Fruit fly (Drosophila melanogaster): ENCODE data around the gene LKRSDH.

Gene LKRSDH

dm6 chr2L:7827045-7828004 is 31.6 kb upstream of the LKRSDH start, which contains the start of the genes Rack1 and mts (continued):
- TF ChIP-seq Lim3 (GFP tag; IDR thresholded peaks at IDR 0.05), result no peak
- 0 out of 3 replicates have a peak, but pooled peaks have one; percentile 11 for TF ChIP-seq CG2889 (GFP tag; IDR thresholded peaks at IDR 0.05)
- TF ChIP-seq CG10321 (GFP tag; IDR thresholded peaks at IDR 0.05), result peak; percentile 67
- TF ChIP-seq CG12155 (GFP tag; optimal IDR thresholded peaks at IDR 0.05), result peak; percentile 71
- TF ChIP-seq caup (GFP tag; optimal IDR thresholded peaks at IDR 0.05; ENCODE audit: severe bottlenecking), result peak; percentile 96
- peak; percentile 65 for TF ChIP-seq HmgZ (tag; optimal IDR thresholded peaks at IDR 0.05)
- peak; percentile 79 for TF ChIP-seq Hey (tag; optimal IDR thresholded peaks at IDR 0.05)
- TF ChIP-seq Myb (GFP tag; optimal IDR thresholded peaks at IDR 0.05), result peak; percentile 71
- TF ChIP-seq CG11696 (GFP tag; IDR thresholded peaks at IDR 0.05), result peak; percentile 72
- peak; percentile 31 for TF ChIP-seq Ssrp (tag; optimal IDR thresholded peaks at IDR 0.05)
- peak; percentile 73 for TF ChIP-seq ewg (GFP tag; optimal IDR thresholded peaks at IDR 0.05)
- TF ChIP-seq CG9932 (GFP tag; IDR thresholded peaks at IDR 0.05), result peak; percentile 86
- peak; percentile 63 for TF ChIP-seq NC2α (GFP tag; optimal IDR thresholded peaks at IDR 0.05)
- TF ChIP-seq Hsf (GFP tag; optimal IDR thresholded peaks at IDR 0.05), result peak; percentile 74
- TF ChIP-seq Stat92E (GFP tag; optimal IDR thresholded peaks at IDR 0.05), result peak in 1 of 3 experiments; percentile 53
- peak; percentile 85 for TF ChIP-seq ATbp (GFP tag; optimal IDR thresholded peaks at IDR 0.05)

- peak; percentile 19 for TF ChIP-seq CHES-1-like (GFP tag; optimal IDR thresholded peaks at IDR 0.05)
- TF ChIP-seq CG32772 (GFP tag; IDR thresholded peaks at IDR 0.05), result peak; percentile 23; the same call in 1 of the 2 replicates
- peak; percentile 40 for TF ChIP-seq pb (GFP tag; optimal IDR thresholded peaks at IDR 0.05)
- peak; percentile 15 for TF ChIP-seq Oli (tag; optimal IDR thresholded peaks at IDR 0.05)
- peak; percentile 61 for TF ChIP-seq NfI (GFP tag; optimal IDR thresholded peaks at IDR 0.05)
- TF ChIP-seq odd (GFP tag; optimal IDR thresholded peaks at IDR 0.05), result no peak
- TF ChIP-seq Dref (GFP tag; IDR thresholded peaks at IDR 0.05), result peak; percentile 86
- peak; percentile 57 for TF ChIP-seq CG9609 (GFP tag; optimal IDR thresholded peaks at IDR 0.05)
- peak; percentile 28 for TF ChIP-seq CG34376 (GFP tag; optimal IDR thresholded peaks at IDR 0.05)
- TF ChIP-seq repo (GFP tag; optimal IDR thresholded peaks at IDR 0.05), result peak; percentile 71
- TF ChIP-seq CG18599 (GFP tag; optimal IDR thresholded peaks at IDR 0.05), result peak; percentile 73
- TF ChIP-seq nerfin-2 (GFP tag; IDR thresholded peaks at IDR 0.05; ENCODE audit: partially characterized antibody), result peak; percentile 70
- TF ChIP-seq Dek (tag; optimal IDR thresholded peaks at IDR 0.05), result peak; percentile 34
- no peak for TF ChIP-seq Six4 (GFP tag; optimal IDR thresholded peaks at IDR 0.05)
- peak; percentile 36 for TF ChIP-seq NK7.1 (GFP tag; optimal IDR thresholded peaks at IDR 0.05)
- no peak for TF ChIP-seq Rx (GFP tag; IDR thresholded peaks at IDR 0.05)
- TF ChIP-seq Fer1 (GFP tag; optimal IDR thresholded peaks at IDR 0.05), result peak; percentile 52
- peak; percentile 36 for TF ChIP-seq CG8944 (GFP tag; optimal IDR thresholded peaks at IDR 0.05)
- peak; percentile 82 for TF ChIP-seq row (GFP tag; IDR thresholded peaks at IDR 0.05)
- TF ChIP-seq sob (GFP tag; IDR thresholded peaks at IDR 0.05), result peak; percentile 75
- TF ChIP-seq wek (GFP tag; optimal IDR thresholded peaks at IDR 0.05), result peak; percentile 98
- TF ChIP-seq CG1529 (GFP tag; optimal IDR thresholded peaks at IDR 0.05), result peak; percentile 97
- no peak for TF ChIP-seq CG4282 (GFP tag; optimal IDR thresholded peaks at IDR 0.05)
- TF ChIP-seq CG5953 (GFP tag; IDR thresholded peaks at IDR 0.05), result peak; percentile 42; the same call in 1 of the 2 replicates
- peak; percentile 70 for TF ChIP-seq NFAT (GFP tag; IDR thresholded peaks at IDR 0.05)
- peak; percentile 76 for TF ChIP-seq HmgZ (tag; optimal IDR thresholded peaks at IDR 0.05)
- TF ChIP-seq CG16863 (GFP tag; optimal IDR thresholded peaks at IDR 0.05), result peak; percentile 53
- TF ChIP-seq seq (GFP tag; IDR thresholded peaks at IDR 0.05), result peak; percentile 62
- TF ChIP-seq CG8281 (tag; optimal IDR thresholded peaks at IDR 0.05), result peak; percentile 54
- TF ChIP-seq Doc3 (GFP tag; IDR thresholded peaks at IDR 0.05; ENCODE audit: partially characterized antibody), result peak; percentile 77
- TF ChIP-seq bcd (GFP tag; optimal IDR thresholded peaks at IDR 0.05), result peak; percentile 54
- TF ChIP-seq vvl (GFP tag; IDR thresholded peaks at IDR 0.05), result peak; percentile 69; the same call in 1 of the 2 replicates
These were observed 25.6 kb upstream of the LKRSDH start for dm6 chr2L:7821279-7821848.
